Worm (Caenorhabditis elegans) whole organism, young adult: ENCODE results near the gene C45G9.14.
A peak's percentile ranks its signal among the peaks of the same experiment; 100 is the strongest.

Experiments
- F55B11.4 ChIP-seq: sonication (generic microtip); optimal IDR thresholded peaks from 2 replicates; lab custom pipeline; 2016; ENCODE audit warnings: missing compliant biosample characterization, missing genetic modification characterization, borderline replicate concordance; ENCODE audit not compliant: insufficient read depth
- ZK185.1 ChIP-seq: sonication (generic microtip); optimal IDR thresholded peaks from 2 replicates; lab custom pipeline; 2016; ENCODE audit warnings: mild to moderate bottlenecking, missing genetic modification characterization, missing compliant biosample characterization; ENCODE audit not compliant: poor library complexity, severe bottlenecking
- ama-1 ChIP-seq, 3 experiments: fragments of 150-350 bp in 1 of 3; sonication (generic microtip) in 2 of 3; optimal IDR thresholded peaks; 2 replicates each; lab custom pipeline; 2014 to 2018; ENCODE audit warnings: missing biosample characterization in 2 of 3, missing genetic modification characterization in 2 of 3, missing genetic modification reagents in 2 of 3
- cebp-2 ChIP-seq: fragments of 200-800 bp; sonication (Bioruptor generic); IDR thresholded peaks from 2 replicates; pipeline ENCODE4 v1.3.6; 2022; ENCODE audit warnings: missing genetic modification characterization, missing compliant biosample characterization
- dpl-1 ChIP-seq: fragments of 150-350 bp; optimal IDR thresholded peaks from 2 replicates; lab custom pipeline; 2014; ENCODE audit warnings: missing biosample characterization, missing genetic modification reagents, missing genetic modification characterization
- ets-4 ChIP-seq: fragments of 200-800 bp; sonication (Bioruptor generic); optimal IDR thresholded peaks from 2 replicates; lab custom pipeline; 2018; ENCODE audit warnings: mild to moderate bottlenecking, missing genetic modification characterization, missing compliant biosample characterization
- gei-17 ChIP-seq: fragments of 200-800 bp; sonication (Bioruptor generic); optimal IDR thresholded peaks from 2 replicates; lab custom pipeline; 2018; ENCODE audit warnings: mild to moderate bottlenecking, missing genetic modification characterization, missing compliant biosample characterization
- hlh-12 ChIP-seq: sonication (generic microtip); optimal IDR thresholded peaks from 2 replicates; lab custom pipeline; 2016; ENCODE audit warnings: missing genetic modification characterization, missing compliant biosample characterization
- lin-35 ChIP-seq, 3 experiments: fragments of 150-350 bp in 2 of 3; sonication (generic microtip) in 1 of 3; optimal IDR thresholded peaks; 2 replicates each; lab custom pipeline; 2014 to 2018; ENCODE audit warnings: missing biosample characterization in 3 of 3, missing genetic modification characterization in 3 of 3, missing genetic modification reagents in 3 of 3
- lir-1 ChIP-seq: fragments of 200-800 bp; sonication (Bioruptor generic); conservative IDR thresholded peaks from 2 replicates; pipeline ENCODE4 v1.3.6; 2022; ENCODE audit warnings: missing genetic modification reagents, missing genetic modification characterization, missing compliant biosample characterization
- pbrm-1 ChIP-seq: fragments of 200-800 bp; sonication (Bioruptor generic); IDR thresholded peaks from 2 replicates; pipeline ENCODE4 v1.3.6; 2022; ENCODE audit warnings: missing genetic modification reagents, missing genetic modification characterization, missing compliant biosample characterization
- snpc-4 ChIP-seq, 5 experiments: fragments of 150-350 bp in 1 of 5; sonication (generic microtip) in 4 of 5; optimal IDR thresholded peaks; 2 replicates each; lab custom pipeline; 2014 to 2018; ENCODE audit warnings: missing genetic modification characterization in 5 of 5, missing biosample characterization in 3 of 5, antibody characterized with exemption in 2 of 5, mild to moderate bottlenecking in 2 of 5, missing compliant biosample characterization in 2 of 5, missing genotype in 2 of 5, moderate library complexity in 2 of 5, missing genetic modification reagents in 1 of 5
- unc-62 ChIP-seq: fragments of 150-350 bp; optimal IDR thresholded peaks from 2 replicates; lab custom pipeline; 2014; ENCODE audit warnings: missing biosample characterization, missing genetic modification reagents, missing genetic modification characterization

ce11 chrIII:5076569-5076968 lies 31.8 kb downstream of the C45G9.14 start:
- TF ChIP-seq pbrm-1 (GFP tag; lab: Robert Waterston, UW) = no peak
- no peak for TF ChIP-seq unc-62
- TF ChIP-seq dpl-1 (GFP tag; lab: Kevin White, UChicago) = peak; percentile 15
- TF ChIP-seq lin-35 (GFP tag; optimal IDR thresholded peaks at IDR 0.05; lab: Kevin White, UChicago) = no peak
- TF ChIP-seq F55B11.4 (tag; lab: Kevin White, UChicago) = no peak
- no peak for TF ChIP-seq lir-1 (GFP tag; lab: Robert Waterston, UW)
- TF ChIP-seq ama-1 (optimal IDR thresholded peaks at IDR 0.05; lab: Kevin White, UChicago) = no peak
- TF ChIP-seq ama-1 (GFP tag; optimal IDR thresholded peaks at IDR 0.05; lab: Kevin White, UChicago) = no peak
- no peak for TF ChIP-seq ZK185.1
- no peak for TF ChIP-seq snpc-4 (GFP tag; optimal IDR thresholded peaks at IDR 0.05; lab: Kevin White, UChicago)
- TF ChIP-seq snpc-4 (tag; optimal IDR thresholded peaks at IDR 0.05; lab: Kevin White, UChicago) = no peak
- no peak for TF ChIP-seq cebp-2 (GFP tag; lab: Robert Waterston, UW)
- no peak for TF ChIP-seq gei-17 (GFP tag; lab: Kevin White, UChicago)
- TF ChIP-seq ets-4 (GFP tag; lab: Kevin White, UChicago) = no peak
- no peak for TF ChIP-seq hlh-12
